Fruit fly (Drosophila melanogaster) whole organism, adult: ENCODE results near the gene La.

Experiments used
- CG11617 ChIP-seq: fragments of 200-800 bp; sonication (Bioruptor generic); optimal IDR thresholded peaks from 2 replicates; lab custom pipeline; 2017; ENCODE audit warnings: mild to moderate bottlenecking, missing biosample characterization, missing genetic modification reagents, missing genetic modification characterization
- CG12768 ChIP-seq: fragments of 200-800 bp; sonication (Bioruptor generic); optimal IDR thresholded peaks from 2 replicates; lab custom pipeline; 2017; ENCODE audit warnings: missing biosample characterization, missing genetic modification characterization, mild to moderate bottlenecking, moderate library complexity, missing genetic modification reagents
- CG14711 ChIP-seq: fragments of 200-800 bp; sonication (Bioruptor generic); optimal IDR thresholded peaks from 2 replicates; lab custom pipeline; 2018; ENCODE audit warnings: missing biosample characterization, mild to moderate bottlenecking, missing genetic modification characterization, moderate library complexity
- CG1620 ChIP-seq: fragments of 200-800 bp; sonication (Bioruptor generic); optimal IDR thresholded peaks from 2 replicates; lab custom pipeline; 2016; ENCODE audit warnings: missing biosample characterization, missing genetic modification characterization
- CG33017 ChIP-seq: fragments of 200-800 bp; sonication (Bioruptor generic); optimal IDR thresholded peaks from 2 replicates; lab custom pipeline; 2018; ENCODE audit warnings: missing biosample characterization, mild to moderate bottlenecking, missing genetic modification characterization, moderate library complexity
- CG5204 ChIP-seq: fragments of 200-800 bp; sonication (Bioruptor generic); optimal IDR thresholded peaks from 2 replicates; lab custom pipeline; 2016; ENCODE audit warnings: missing biosample characterization, missing genetic modification characterization
- CG7045 ChIP-seq: fragments of 200-800 bp; sonication (Bioruptor generic); optimal IDR thresholded peaks from 2 replicates; lab custom pipeline; 2017; ENCODE audit warnings: missing biosample characterization, mild to moderate bottlenecking, missing genetic modification characterization
- CG7101 ChIP-seq: fragments of 200-800 bp; sonication (Bioruptor generic); optimal IDR thresholded peaks from 2 replicates; lab custom pipeline; 2018; ENCODE audit warnings: missing biosample characterization, mild to moderate bottlenecking, missing genetic modification characterization, moderate library complexity
- Clk ChIP-seq: fragments of 200-800 bp; sonication (Bioruptor generic); optimal IDR thresholded peaks from 2 replicates; lab custom pipeline; 2017; ENCODE audit warnings: missing biosample characterization, missing genetic modification characterization
- Crg-1 ChIP-seq: fragments of 200-800 bp; sonication (Bioruptor generic); optimal IDR thresholded peaks from 2 replicates; lab custom pipeline; 2016; ENCODE audit warnings: missing biosample characterization, missing genetic modification characterization
- Hr96 ChIP-seq: fragments of 200-800 bp; sonication (Bioruptor generic); optimal IDR thresholded peaks from 2 replicates; lab custom pipeline; 2016; ENCODE audit warnings: missing biosample characterization, missing genetic modification characterization
- Mnt ChIP-seq: fragments of 200-800 bp; sonication (Bioruptor generic); optimal IDR thresholded peaks from 2 replicates; lab custom pipeline; 2016; ENCODE audit warnings: missing biosample characterization, mild to moderate bottlenecking, missing genetic modification characterization
- bab1 ChIP-seq: fragments of 200-800 bp; sonication (Bioruptor generic); optimal IDR thresholded peaks from 3 replicates; lab custom pipeline; 2019; ENCODE audit warnings: missing biosample characterization, mild to moderate bottlenecking, missing genetic modification characterization, moderate library complexity
- cic ChIP-seq: fragments of 200-800 bp; sonication (Bioruptor generic); optimal IDR thresholded peaks from 2 replicates; lab custom pipeline; 2017; ENCODE audit warnings: missing biosample characterization, mild to moderate bottlenecking, missing genetic modification characterization, moderate library complexity
- cnc ChIP-seq, 2 experiments: fragments of >200 bp; optimal IDR thresholded peaks; 2 replicates each; lab custom pipeline; 2017
- kay ChIP-seq: fragments of 200-800 bp; sonication (Bioruptor generic); peaks from one replicate; lab custom pipeline; 2016; ENCODE audit warnings: missing biosample characterization, missing genetic modification characterization, borderline replicate concordance
- ovo ChIP-seq: fragments of 200-800 bp; sonication (Bioruptor generic); optimal IDR thresholded peaks from 2 replicates; lab custom pipeline; 2016; ENCODE audit warnings: missing biosample characterization, missing genetic modification characterization
- pad ChIP-seq: fragments of 200-800 bp; sonication (Bioruptor generic); optimal IDR thresholded peaks from 3 replicates; lab custom pipeline; 2017; ENCODE audit warnings: missing biosample characterization, missing genetic modification characterization, mild to moderate bottlenecking, moderate library complexity, missing genetic modification reagents
- tj ChIP-seq: fragments of 200-800 bp; sonication (Bioruptor generic); optimal IDR thresholded peaks from 3 replicates; lab custom pipeline; 2017; ENCODE audit warnings: missing biosample characterization, mild to moderate bottlenecking, missing genetic modification characterization, moderate library complexity
- toe ChIP-seq: fragments of 200-800 bp; sonication (Bioruptor generic); optimal IDR thresholded peaks from 2 replicates; lab custom pipeline; 2016; ENCODE audit warnings: missing biosample characterization, missing genetic modification characterization

The La gene

DNA sequence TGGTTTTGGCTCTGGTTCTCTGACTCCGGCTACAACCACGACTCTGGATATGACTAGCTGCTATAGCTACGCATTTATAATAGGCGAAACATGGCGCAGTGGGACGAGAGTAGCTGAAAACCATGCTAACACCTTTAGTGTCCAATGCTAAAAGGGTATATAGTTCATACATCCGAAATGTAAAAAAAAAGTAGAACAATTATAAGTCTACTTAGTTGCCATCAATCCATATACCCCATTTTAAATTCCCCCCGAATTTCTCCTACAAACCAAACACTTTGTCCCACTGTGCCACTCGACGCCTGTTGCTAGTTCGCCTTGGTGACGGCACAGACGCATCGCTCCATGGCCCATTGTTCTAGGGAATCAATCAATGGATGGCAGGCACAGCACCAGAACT, 23.5 kb downstream of the La start:
- TF ChIP-seq pad (GFP tag; lab: Kevin White, UChicago) (no peak), Clk (no peak), CG7045 (GFP tag; lab: Kevin White, UChicago) (no peak), Hr96 (no peak), CG5204 (no peak), CG33017 (no peak), Crg-1 (GFP tag; lab: Kevin White, UChicago) (no peak), kay (no peak), cnc (optimal IDR thresholded peaks at IDR 0.05; lab: Kevin White, UChicago) (no peak), tj (GFP tag; lab: Kevin White, UChicago) (no peak), toe (GFP tag; lab: Kevin White, UChicago) (no peak), CG12768 (no peak), bab1 (GFP tag; lab: Kevin White, UChicago) (no peak)

- no peak for TF ChIP-seq CG33017
- no peak for TF ChIP-seq tj (GFP tag; lab: Kevin White, UChicago)
- no peak for TF ChIP-seq pad (GFP tag; lab: Kevin White, UChicago)
- no peak for TF ChIP-seq bab1 (GFP tag; lab: Kevin White, UChicago)
- no peak for TF ChIP-seq Crg-1 (GFP tag; lab: Kevin White, UChicago)
- TF ChIP-seq CG12768, result no peak
- TF ChIP-seq CG11617 (GFP tag; lab: Kevin White, UChicago), result no peak
- TF ChIP-seq toe (GFP tag; lab: Kevin White, UChicago), result no peak
- TF ChIP-seq CG7101 (tag; lab: Kevin White, UChicago), result no peak
- TF ChIP-seq cnc (optimal IDR thresholded peaks at IDR 0.05; lab: Kevin White, UChicago), result no peak
Measured at dm6 chr2L:20325383-20325782, 24.4 kb downstream of the La start.

DNA sequence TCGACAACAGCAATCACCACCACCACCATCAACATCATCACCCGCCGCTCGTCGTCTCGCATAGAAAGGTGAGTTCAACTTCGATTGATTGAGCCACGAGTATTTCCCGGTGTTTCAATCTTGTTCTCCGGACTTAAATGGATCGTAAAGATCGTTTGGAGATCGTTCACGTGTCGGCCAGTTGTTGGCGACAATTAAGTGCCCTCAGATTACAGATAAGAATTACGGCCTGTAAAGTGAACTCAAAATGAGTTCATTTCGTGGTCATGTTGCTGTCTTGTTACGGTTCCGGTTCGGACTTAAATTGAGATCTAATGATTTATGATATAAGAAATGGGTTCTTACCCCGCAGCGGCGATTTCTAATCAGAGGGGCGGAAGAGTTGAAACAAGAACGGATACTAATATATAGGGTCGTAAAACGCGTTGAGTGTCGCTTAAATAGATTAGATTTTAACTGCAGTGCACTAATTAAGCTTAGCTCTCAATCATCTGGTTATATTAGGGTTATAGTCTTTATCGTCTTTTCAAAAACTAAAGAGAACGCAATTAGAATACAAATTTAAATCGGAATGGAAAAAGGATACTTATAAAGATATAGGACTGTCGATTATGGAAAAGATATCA, 27.7 kb downstream of the La start:
- TF ChIP-seq kay, result no peak
- TF ChIP-seq Hr96, result no peak
- no peak for TF ChIP-seq CG1620 (GFP tag; lab: Kevin White, UChicago)
- TF ChIP-seq Clk, result no peak
- TF ChIP-seq tj (GFP tag; lab: Kevin White, UChicago), result no peak
- no peak for TF ChIP-seq CG14711 (tag; lab: Kevin White, UChicago)
- no peak for TF ChIP-seq CG33017
- TF ChIP-seq Crg-1 (GFP tag; lab: Kevin White, UChicago), result no peak
- TF ChIP-seq Mnt, result no peak
- no peak for TF ChIP-seq CG12768
- no peak for TF ChIP-seq pad (GFP tag; lab: Kevin White, UChicago)
- TF ChIP-seq cnc (optimal IDR thresholded peaks at IDR 0.05; lab: Kevin White, UChicago), result no peak
- TF ChIP-seq toe (GFP tag; lab: Kevin White, UChicago), result no peak
- TF ChIP-seq ovo (GFP tag; lab: Kevin White, UChicago), result no peak
- TF ChIP-seq CG11617 (GFP tag; lab: Kevin White, UChicago), result no peak
- TF ChIP-seq CG5204, result no peak
- TF ChIP-seq CG7101 (tag; lab: Kevin White, UChicago), result no peak

DNA sequence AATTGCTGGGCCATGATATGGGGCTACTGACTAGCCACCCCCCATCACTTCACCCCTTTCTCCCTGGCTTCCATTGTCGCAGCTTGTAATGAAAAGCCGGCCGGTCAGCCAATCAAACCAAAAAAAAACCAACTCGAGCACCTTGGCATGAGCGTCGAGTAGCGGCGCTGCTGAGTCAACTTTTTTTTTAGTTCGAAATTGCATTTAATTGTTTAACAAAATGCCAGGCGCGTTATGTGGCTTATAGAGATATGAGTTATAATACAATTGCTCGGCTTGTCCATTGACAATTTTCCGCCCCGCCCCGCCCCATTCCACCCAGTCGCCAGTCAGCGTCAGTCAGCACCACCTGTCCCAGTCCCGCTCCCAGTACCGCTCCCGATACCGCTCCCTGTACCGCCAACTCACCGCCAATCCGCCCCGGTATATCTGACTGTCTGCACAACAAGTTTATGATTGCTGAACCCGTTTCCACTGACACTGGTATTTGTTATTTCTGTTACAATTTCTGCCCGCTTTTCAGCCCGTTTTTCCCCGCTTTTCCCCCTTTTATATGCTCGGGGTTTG, 28.5 kb downstream of the La start:
- TF ChIP-seq CG12768 (no peak), tj (GFP tag; lab: Kevin White, UChicago) (peak; percentile 97)

- TF ChIP-seq pad (GFP tag; lab: Kevin White, UChicago) (no peak), CG12768 (no peak), kay (no peak), tj (GFP tag; lab: Kevin White, UChicago) (no peak), Mnt (no peak), CG11617 (GFP tag; lab: Kevin White, UChicago) (no peak), Clk (no peak)
Measured at dm6 chr2L:20314693-20315268, 35.0 kb downstream of the La start.

dm6 chr2L:20313117-20313645, 36.6 kb downstream of the La start:
- TF ChIP-seq toe (GFP tag; lab: Kevin White, UChicago), result no peak
- no peak for TF ChIP-seq CG33017
- no peak for TF ChIP-seq Clk
- TF ChIP-seq CG5204, result no peak
- no peak for TF ChIP-seq Hr96
- TF ChIP-seq Crg-1 (GFP tag; lab: Kevin White, UChicago), result no peak
- no peak for TF ChIP-seq CG1620 (GFP tag; lab: Kevin White, UChicago)
- TF ChIP-seq tj (GFP tag; lab: Kevin White, UChicago), result no peak
- no peak for TF ChIP-seq cnc (optimal IDR thresholded peaks at IDR 0.05; lab: Kevin White, UChicago)
- TF ChIP-seq CG14711 (tag; lab: Kevin White, UChicago), result no peak
- TF ChIP-seq CG11617 (GFP tag; lab: Kevin White, UChicago), result no peak
- no peak for TF ChIP-seq pad (GFP tag; lab: Kevin White, UChicago)
- TF ChIP-seq CG7045 (GFP tag; lab: Kevin White, UChicago), result no peak
- no peak for TF ChIP-seq cic (GFP tag; lab: Kevin White, UChicago)
- no peak for TF ChIP-seq CG12768
- TF ChIP-seq kay, result no peak
